Worm (Caenorhabditis elegans) whole organism, young adult: ENCODE measurements around the gene dct-7.

Experiments
- lsy-27 ChIP-seq: sonication (generic microtip); optimal IDR thresholded peaks from 2 replicates; lab custom pipeline; 2017; ENCODE audit warnings: missing genetic modification characterization, mild to moderate bottlenecking, missing compliant biosample characterization, antibody characterized with exemption, missing genotype, borderline replicate concordance; ENCODE audit not compliant: insufficient read depth
- unc-62 ChIP-seq: fragments of 150-350 bp; optimal IDR thresholded peaks from 2 replicates; lab custom pipeline; 2014; ENCODE audit warnings: missing biosample characterization, missing genetic modification reagents, missing genetic modification characterization

DNA sequence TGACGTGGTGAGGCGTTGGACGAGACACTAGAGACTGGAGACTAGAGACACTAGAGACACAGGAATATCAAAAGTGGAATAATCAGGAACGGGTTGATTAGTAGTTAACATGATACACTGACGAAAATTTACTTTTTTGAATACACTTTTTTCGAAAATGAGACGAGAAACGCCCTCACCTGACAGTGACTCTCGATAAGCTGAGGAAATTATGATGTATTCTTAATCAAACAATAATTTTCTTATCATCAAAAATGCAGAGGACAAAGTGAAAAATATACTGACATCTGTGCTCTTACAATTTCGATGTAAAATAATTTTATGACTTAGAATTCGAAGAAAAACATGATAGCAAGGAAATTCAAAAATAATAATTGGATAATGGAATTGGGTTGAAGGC lies 30.9 kb downstream of the dct-7 start:
- TF ChIP-seq unc-62 (GFP tag; lab: Kevin White, UChicago), result no peak
- no peak for TF ChIP-seq lsy-27
